Fruit fly (Drosophila melanogaster) S2 (cell line): ENCODE measurements around the gene Vps13B.

ENCODE experiments used
- CG8478 ChIP-seq: fragments of >200 bp; optimal IDR thresholded peaks from 2 replicates; lab custom pipeline; 2018
- CTCF ChIP-seq, 2 experiments: fragments of >200 bp; optimal IDR thresholded peaks; 2 replicates each; lab custom pipeline; 2018

DNA sequence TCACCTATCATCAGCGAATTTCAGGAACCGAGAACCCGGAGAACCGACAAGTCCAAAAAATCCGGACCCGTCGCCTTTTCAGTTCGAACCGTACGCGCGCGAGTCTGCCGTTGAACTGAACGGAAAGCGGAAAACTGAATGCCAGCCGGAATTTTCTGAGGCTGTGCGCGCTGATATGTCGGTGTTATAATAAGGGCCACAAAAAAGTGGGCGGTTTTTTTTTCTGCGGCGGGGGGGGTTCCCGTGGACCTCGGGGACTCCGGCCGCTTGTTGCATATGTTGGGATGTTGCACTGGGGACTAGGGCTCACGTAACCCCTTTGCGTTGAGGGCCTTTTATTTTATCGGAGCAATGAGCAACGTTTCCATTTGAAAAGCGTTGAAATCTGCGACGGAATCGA lies 33.6 kb downstream of the Vps13B start, which contains the start of gene TkR99D:
- no peak for TF ChIP-seq CTCF (optimal IDR thresholded peaks at IDR 0.05; lab: Kevin White, UChicago)
- TF ChIP-seq CG8478 (lab: Kevin White, UChicago), result no peak
